Fruit fly (Drosophila melanogaster): ENCODE measurements around the gene CG5986.
A peak's percentile ranks its signal among the peaks of the same experiment; 100 is the strongest.

The CG5986 gene

dm6 chr3R:24008887-24009286, 38.7 kb upstream of the CG5986 start:
- TF ChIP-seq cic (GFP tag; optimal IDR thresholded peaks at IDR 0.05) (no peak), Clk (GFP tag; optimal IDR thresholded peaks at IDR 0.05) (no peak), Mnt (GFP tag; optimal IDR thresholded peaks at IDR 0.05) (no peak), CG5204 (GFP tag; optimal IDR thresholded peaks at IDR 0.05) (no peak), bab1 (GFP tag; optimal IDR thresholded peaks at IDR 0.05) (no peak), toe (GFP tag; optimal IDR thresholded peaks at IDR 0.05) (no peak), kay (GFP tag; ENCODE audit: borderline replicate concordance) (no peak), Hr96 (GFP tag; optimal IDR thresholded peaks at IDR 0.05) (no peak), tj (GFP tag; optimal IDR thresholded peaks at IDR 0.05) (no peak), CG12768 (GFP tag; optimal IDR thresholded peaks at IDR 0.05) (no peak), CG7101 (tag; optimal IDR thresholded peaks at IDR 0.05) (no peak), CG1620 (GFP tag; optimal IDR thresholded peaks at IDR 0.05) (no peak), cnc (optimal IDR thresholded peaks at IDR 0.05) (no peak), Crg-1 (GFP tag; optimal IDR thresholded peaks at IDR 0.05) (no peak), CG7045 (GFP tag; optimal IDR thresholded peaks at IDR 0.05) (no peak), CG11617 (GFP tag; optimal IDR thresholded peaks at IDR 0.05) (no peak), CG33017 (tag; optimal IDR thresholded peaks at IDR 0.05) (no peak)

DNA sequence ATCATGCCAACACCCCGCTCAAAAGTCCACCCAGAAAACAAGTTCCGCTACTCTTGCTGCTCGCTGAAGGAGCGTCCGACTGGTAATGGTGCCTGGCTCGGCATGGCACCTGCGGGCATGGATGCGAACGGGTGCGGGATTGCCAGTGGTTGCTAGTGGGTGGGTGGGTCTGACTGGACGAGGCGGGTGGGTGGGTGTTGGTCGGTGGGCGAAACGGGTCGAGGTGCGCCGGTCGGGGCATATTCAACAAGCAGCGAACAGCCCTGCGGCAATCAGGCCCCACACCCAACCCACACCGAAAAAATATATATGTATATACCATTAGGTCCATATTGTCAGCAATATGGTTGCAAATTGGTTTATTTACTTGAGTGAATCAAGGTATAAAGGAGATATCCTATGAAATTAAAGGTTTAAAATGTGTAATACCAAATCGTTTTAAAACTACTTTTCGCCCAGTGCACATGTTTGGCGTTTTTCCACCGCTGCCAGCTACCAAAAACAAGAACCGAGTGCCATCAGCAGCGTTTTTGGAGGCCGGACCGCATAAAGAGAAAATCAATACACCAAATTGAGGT, 36.9 kb upstream of the CG5986 start:
- peak; percentile 1 for TF ChIP-seq CG33017 (tag; optimal IDR thresholded peaks at IDR 0.05)
- no peak for TF ChIP-seq Crg-1 (GFP tag; optimal IDR thresholded peaks at IDR 0.05)

DNA sequence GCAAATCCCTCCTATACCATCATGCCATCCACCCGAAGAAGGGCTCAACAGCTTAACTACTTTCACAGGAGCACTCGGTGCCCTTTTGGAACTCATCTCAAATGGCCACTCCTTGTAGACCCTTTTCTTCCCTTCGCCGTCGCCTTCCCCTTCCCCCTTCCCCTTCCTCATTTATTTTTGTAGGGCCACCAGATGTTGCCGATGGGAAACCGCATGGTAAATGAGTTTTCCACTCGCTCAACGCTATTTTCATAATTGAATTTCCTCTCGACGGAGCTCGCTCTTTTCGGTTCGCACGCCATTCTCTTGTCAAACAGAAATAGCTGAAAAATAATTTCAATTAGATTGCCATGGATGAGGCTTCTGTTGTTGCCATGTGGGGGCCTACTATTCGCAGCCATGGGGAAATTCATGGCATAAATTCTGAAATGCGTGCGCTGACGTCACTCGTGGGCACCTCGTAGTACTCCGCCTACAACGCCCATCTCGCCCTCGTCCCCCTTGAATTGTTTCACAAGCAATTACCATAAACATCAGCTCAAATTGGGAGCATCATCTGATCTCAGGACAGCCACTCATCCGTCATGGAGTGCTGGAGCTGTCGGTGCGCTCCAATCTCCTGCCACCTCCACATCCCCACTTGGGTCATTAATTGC, 35.4 kb upstream of the CG5986 start:
- no peak for TF ChIP-seq bab1 (GFP tag; optimal IDR thresholded peaks at IDR 0.05)
- no peak for TF ChIP-seq kay (GFP tag; ENCODE audit: borderline replicate concordance)
- TF ChIP-seq CG7101 (tag; optimal IDR thresholded peaks at IDR 0.05) = no peak
- no peak for TF ChIP-seq ovo (GFP tag; optimal IDR thresholded peaks at IDR 0.05)
- no peak for TF ChIP-seq Clk (GFP tag; optimal IDR thresholded peaks at IDR 0.05)
- no peak for TF ChIP-seq Crg-1 (GFP tag; optimal IDR thresholded peaks at IDR 0.05)
- no peak for TF ChIP-seq CG5204 (GFP tag; optimal IDR thresholded peaks at IDR 0.05)
- TF ChIP-seq CG11617 (GFP tag; optimal IDR thresholded peaks at IDR 0.05) = no peak
- no peak for TF ChIP-seq tj (GFP tag; optimal IDR thresholded peaks at IDR 0.05)
- TF ChIP-seq cnc (optimal IDR thresholded peaks at IDR 0.05) = no peak
- no peak for TF ChIP-seq CG33017 (tag; optimal IDR thresholded peaks at IDR 0.05)
- TF ChIP-seq pad (GFP tag; optimal IDR thresholded peaks at IDR 0.05) = no peak
- TF ChIP-seq CG12768 (GFP tag; optimal IDR thresholded peaks at IDR 0.05) = no peak
- TF ChIP-seq cic (GFP tag; optimal IDR thresholded peaks at IDR 0.05) = no peak
- TF ChIP-seq CG14711 (tag; optimal IDR thresholded peaks at IDR 0.05) = no peak

DNA sequence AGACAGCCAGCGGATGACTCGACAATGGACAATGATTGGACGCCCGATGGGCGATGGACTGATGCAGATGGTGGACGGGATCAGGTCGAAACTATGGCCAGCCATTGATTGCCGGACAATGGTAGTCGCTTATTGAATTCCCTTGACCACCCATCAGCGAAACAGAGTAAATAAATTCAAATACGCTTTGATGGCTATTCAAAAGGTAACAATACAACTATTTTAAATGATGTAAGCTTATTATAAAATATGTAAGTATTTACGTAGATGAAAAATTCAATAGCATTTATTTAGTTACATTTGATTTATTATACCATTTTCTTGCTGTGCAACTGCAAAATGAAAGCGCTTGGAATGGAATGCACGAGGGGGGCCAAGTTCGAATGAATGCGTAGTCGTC, 33.0 kb upstream of the CG5986 start:
- TF ChIP-seq CG12768 (GFP tag; optimal IDR thresholded peaks at IDR 0.05) = no peak
- no peak for TF ChIP-seq CG1620 (GFP tag; optimal IDR thresholded peaks at IDR 0.05)
- TF ChIP-seq CG14711 (tag; optimal IDR thresholded peaks at IDR 0.05) = no peak
- no peak for TF ChIP-seq CG11617 (GFP tag; optimal IDR thresholded peaks at IDR 0.05)
- no peak for TF ChIP-seq toe (GFP tag; optimal IDR thresholded peaks at IDR 0.05)
- TF ChIP-seq bab1 (GFP tag; optimal IDR thresholded peaks at IDR 0.05) = no peak
- no peak for TF ChIP-seq Crg-1 (GFP tag; optimal IDR thresholded peaks at IDR 0.05)
- TF ChIP-seq CG7045 (GFP tag; optimal IDR thresholded peaks at IDR 0.05) = no peak
- TF ChIP-seq Hr96 (GFP tag; optimal IDR thresholded peaks at IDR 0.05) = no peak
- TF ChIP-seq pad (GFP tag; optimal IDR thresholded peaks at IDR 0.05) = no peak
- TF ChIP-seq kay (GFP tag; ENCODE audit: borderline replicate concordance) = no peak
- TF ChIP-seq ovo (GFP tag; optimal IDR thresholded peaks at IDR 0.05) = no peak
- TF ChIP-seq cic (GFP tag; optimal IDR thresholded peaks at IDR 0.05) = no peak
- TF ChIP-seq CG33017 (tag; optimal IDR thresholded peaks at IDR 0.05) = no peak
- no peak for TF ChIP-seq CG5204 (GFP tag; optimal IDR thresholded peaks at IDR 0.05)
- TF ChIP-seq cnc (optimal IDR thresholded peaks at IDR 0.05) = no peak
- no peak for TF ChIP-seq Clk (GFP tag; optimal IDR thresholded peaks at IDR 0.05)
- TF ChIP-seq CG7101 (tag; optimal IDR thresholded peaks at IDR 0.05) = no peak

- TF ChIP-seq ovo (GFP tag; optimal IDR thresholded peaks at IDR 0.05) (no peak), CG5204 (GFP tag; optimal IDR thresholded peaks at IDR 0.05) (no peak), Hr96 (GFP tag; optimal IDR thresholded peaks at IDR 0.05) (no peak), bab1 (GFP tag; optimal IDR thresholded peaks at IDR 0.05) (no peak), CG12768 (GFP tag; optimal IDR thresholded peaks at IDR 0.05) (no peak), CG1620 (GFP tag; optimal IDR thresholded peaks at IDR 0.05) (no peak), Mnt (GFP tag; optimal IDR thresholded peaks at IDR 0.05) (no peak)
These were observed 32.1 kb upstream of the CG5986 start for dm6 chr3R:24015449-24015848.

DNA sequence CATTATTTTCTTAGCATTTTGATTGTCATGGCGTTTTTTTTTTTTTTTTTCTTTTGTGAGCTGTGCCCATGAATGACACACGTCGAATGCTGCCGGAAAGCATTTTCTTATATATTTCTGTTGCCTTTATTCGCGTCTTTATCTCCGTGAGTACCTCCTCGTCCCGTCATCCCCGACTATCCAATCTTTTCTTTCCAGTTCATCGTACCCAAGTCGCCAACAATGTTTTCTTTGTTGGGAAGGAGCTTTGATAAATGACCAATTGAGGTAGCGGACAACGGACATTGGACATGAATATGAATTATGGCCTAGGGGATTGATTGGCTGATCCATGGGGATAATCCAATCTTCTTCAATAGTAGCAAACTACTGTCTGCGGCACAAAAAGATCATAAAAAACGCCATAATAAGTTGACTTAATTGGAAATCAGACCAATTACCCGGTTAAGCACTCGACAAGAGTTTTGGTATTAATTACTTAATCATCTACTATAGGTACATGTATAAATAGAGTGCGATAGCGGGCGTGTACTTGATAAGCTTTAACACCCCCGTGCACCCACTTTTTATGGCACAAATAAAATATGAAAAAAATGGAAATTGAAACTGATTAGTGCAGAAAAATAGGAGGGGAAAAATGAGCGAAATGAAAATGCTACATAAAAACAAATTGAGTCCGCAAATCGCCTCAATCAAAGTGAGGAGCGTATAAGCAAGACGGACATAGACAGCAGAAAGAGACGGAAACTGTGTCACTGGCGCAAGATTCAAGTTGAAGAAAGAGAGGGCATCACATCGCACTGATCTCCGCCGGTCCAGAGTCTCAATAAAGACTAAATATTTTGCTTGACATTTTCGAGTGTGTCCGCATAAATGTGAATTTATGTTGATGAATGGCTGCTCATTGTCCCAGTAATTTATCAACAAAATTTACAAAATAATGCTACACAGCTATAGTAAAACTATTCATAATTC, 31.4 kb upstream of the CG5986 start:
- TF ChIP-seq kay (GFP tag; ENCODE audit: borderline replicate concordance) (peak; percentile 77), tj (GFP tag; optimal IDR thresholded peaks at IDR 0.05) (no peak), CG7045 (GFP tag; optimal IDR thresholded peaks at IDR 0.05) (peak; percentile 33), bab1 (GFP tag; optimal IDR thresholded peaks at IDR 0.05) (no peak), cnc (optimal IDR thresholded peaks at IDR 0.05) (no peak), CG7101 (tag; optimal IDR thresholded peaks at IDR 0.05) (no peak), CG12768 (GFP tag; optimal IDR thresholded peaks at IDR 0.05) (peak; percentile 64), Mnt (GFP tag; optimal IDR thresholded peaks at IDR 0.05) (no peak), Clk (GFP tag; optimal IDR thresholded peaks at IDR 0.05) (no peak), CG33017 (tag; optimal IDR thresholded peaks at IDR 0.05) (no peak), CG5204 (GFP tag; optimal IDR thresholded peaks at IDR 0.05) (no peak), Crg-1 (GFP tag; optimal IDR thresholded peaks at IDR 0.05) (no peak), CG14711 (tag; optimal IDR thresholded peaks at IDR 0.05) (peak; percentile 7), pad (GFP tag; optimal IDR thresholded peaks at IDR 0.05) (peak; percentile 94), ovo (GFP tag; optimal IDR thresholded peaks at IDR 0.05) (no peak), cic (GFP tag; optimal IDR thresholded peaks at IDR 0.05) (peak; percentile 44), toe (GFP tag; optimal IDR thresholded peaks at IDR 0.05) (no peak), CG11617 (GFP tag; optimal IDR thresholded peaks at IDR 0.05) (no peak), CG1620 (GFP tag; optimal IDR thresholded peaks at IDR 0.05) (no peak), Hr96 (GFP tag; optimal IDR thresholded peaks at IDR 0.05) (no peak)

Data from whole organism, adult.